Worm (Caenorhabditis elegans): ENCODE results near the gene dpl-1.

dpl-1 gene

ce11 chrII:9145961-9146360, 23.7 kb upstream of the dpl-1 start, which contains the start of gene W07A12.4:
Gene W07A12.4 (plus strand): TSS chrII:9146261.
- TF ChIP-seq ztf-1 (GFP tag; conservative IDR thresholded peaks at IDR 0.05) (no peak), alr-1 (tag; optimal IDR thresholded peaks at IDR 0.05) (no peak), aly-2 (tag; optimal IDR thresholded peaks at IDR 0.05) (no peak), mbf-1 (tag; optimal IDR thresholded peaks at IDR 0.05) (no peak), nhr-11 (tag; optimal IDR thresholded peaks at IDR 0.05) (no peak), ztf-4 (tag; optimal IDR thresholded peaks at IDR 0.05) (no peak), egl-27 (tag; optimal IDR thresholded peaks at IDR 0.05) (no peak), nhr-6 (tag; optimal IDR thresholded peaks at IDR 0.05) (no peak), ZK546.5 (tag; optimal IDR thresholded peaks at IDR 0.05) (no peak), zag-1 (tag; optimal IDR thresholded peaks at IDR 0.05) (no peak), gmeb-1 (tag; optimal IDR thresholded peaks at IDR 0.05) (no peak), ceh-16 (tag; optimal IDR thresholded peaks at IDR 0.05) (no peak), lin-13 (GFP tag; optimal IDR thresholded peaks at IDR 0.05) (no peak), crh-2 (tag; optimal IDR thresholded peaks at IDR 0.05) (no peak), elt-3 (tag; optimal IDR thresholded peaks at IDR 0.05) (no peak)

ce11 chrII:9148079-9148478, 21.6 kb upstream of the dpl-1 start:
- TF ChIP-seq peb-1 (tag; optimal IDR thresholded peaks at IDR 0.05) (no peak), nhr-25 (tag; optimal IDR thresholded peaks at IDR 0.05) (no peak), nhr-12 (tag; optimal IDR thresholded peaks at IDR 0.05) (no peak), R02D3.7 (tag; optimal IDR thresholded peaks at IDR 0.05) (no peak), aly-2 (tag; optimal IDR thresholded peaks at IDR 0.05) (no peak), elt-3 (tag; optimal IDR thresholded peaks at IDR 0.05) (no peak), nhr-23 (tag; optimal IDR thresholded peaks at IDR 0.05) (no peak), ZK546.5 (tag; optimal IDR thresholded peaks at IDR 0.05) (no peak), crh-2 (tag; optimal IDR thresholded peaks at IDR 0.05) (no peak), ztf-1 (GFP tag; conservative IDR thresholded peaks at IDR 0.05) (no peak)

DNA sequence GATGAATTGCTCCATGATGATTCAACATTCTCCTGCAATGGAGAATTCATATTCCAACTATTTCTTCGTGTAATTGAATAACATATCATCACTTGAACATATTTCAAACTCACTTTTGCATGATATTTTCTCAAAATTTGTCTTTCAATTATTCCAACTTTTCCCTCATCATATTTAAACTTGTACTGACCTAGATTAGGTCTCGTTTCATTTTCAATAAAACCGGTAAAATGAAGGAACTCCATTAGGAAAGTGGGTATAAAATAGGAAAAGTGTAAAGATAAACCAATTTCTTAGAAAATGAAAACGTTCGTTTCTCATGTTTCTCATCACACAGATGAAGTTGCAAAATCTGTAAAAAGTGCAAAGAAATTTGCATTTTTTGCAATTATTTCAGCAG, 17.5 kb upstream of the dpl-1 start, which contains the start of gene col-78:
Gene col-78 (plus strand): TSS at position 301 of the 400 bp plus-strand sequence.
- no peak for TF ChIP-seq nhr-25 (tag; optimal IDR thresholded peaks at IDR 0.05)
- TF ChIP-seq ztf-11 (tag; optimal IDR thresholded peaks at IDR 0.05) = no peak
- TF ChIP-seq sem-4 (tag; optimal IDR thresholded peaks at IDR 0.05) = no peak
- TF ChIP-seq unc-62 (GFP tag; optimal IDR thresholded peaks at IDR 0.05) = no peak
- TF ChIP-seq alr-1 (tag; optimal IDR thresholded peaks at IDR 0.05) = no peak
- TF ChIP-seq ztf-1 (GFP tag; conservative IDR thresholded peaks at IDR 0.05) = no peak
- no peak for TF ChIP-seq nhr-12 (tag; optimal IDR thresholded peaks at IDR 0.05)
- TF ChIP-seq elt-3 (tag; optimal IDR thresholded peaks at IDR 0.05) = no peak
- no peak for TF ChIP-seq sma-3 (GFP tag; optimal IDR thresholded peaks at IDR 0.05)
- no peak for TF ChIP-seq lin-11 (tag; optimal IDR thresholded peaks at IDR 0.05)
- no peak for TF ChIP-seq ztf-4 (tag; optimal IDR thresholded peaks at IDR 0.05)
- TF ChIP-seq lsy-2 (tag; optimal IDR thresholded peaks at IDR 0.05) = no peak
- TF ChIP-seq dmd-4 (tag; optimal IDR thresholded peaks at IDR 0.05) = no peak

DNA sequence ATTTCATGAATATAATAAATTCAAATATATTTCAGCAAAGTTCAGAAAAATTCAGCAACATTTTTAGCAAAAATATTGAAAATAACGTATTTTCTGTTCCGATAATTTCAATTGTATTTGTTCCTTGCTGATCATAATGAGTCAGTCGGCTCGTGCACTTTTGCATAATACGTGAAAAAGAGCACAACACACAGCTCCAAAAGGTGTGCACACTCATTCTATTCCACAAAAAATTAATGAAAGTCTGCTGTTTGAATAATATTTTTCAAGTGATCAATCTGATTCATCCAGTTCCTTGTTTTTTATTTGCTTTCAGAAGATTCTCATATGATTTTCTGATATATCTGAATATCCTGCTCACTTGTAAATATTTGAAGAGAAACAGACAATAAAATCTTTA, 15.4 kb upstream of the dpl-1 start:
- TF ChIP-seq nhr-237 (tag; optimal IDR thresholded peaks at IDR 0.05) (no peak), nhr-23 (tag; optimal IDR thresholded peaks at IDR 0.05) (no peak), sma-3 (GFP tag; optimal IDR thresholded peaks at IDR 0.05) (no peak), elt-3 (tag; optimal IDR thresholded peaks at IDR 0.05) (no peak), lin-13 (GFP tag; optimal IDR thresholded peaks at IDR 0.05) (no peak), unc-62 (GFP tag; optimal IDR thresholded peaks at IDR 0.05) (no peak), gmeb-1 (tag; optimal IDR thresholded peaks at IDR 0.05) (no peak), sma-9 (GFP tag; optimal IDR thresholded peaks at IDR 0.05) (no peak), sma-9 (tag; optimal IDR thresholded peaks at IDR 0.05) (no peak), blmp-1 (tag; optimal IDR thresholded peaks at IDR 0.05; ENCODE audit: insufficient read depth) (no peak), ceh-16 (tag; optimal IDR thresholded peaks at IDR 0.05) (no peak)

DNA sequence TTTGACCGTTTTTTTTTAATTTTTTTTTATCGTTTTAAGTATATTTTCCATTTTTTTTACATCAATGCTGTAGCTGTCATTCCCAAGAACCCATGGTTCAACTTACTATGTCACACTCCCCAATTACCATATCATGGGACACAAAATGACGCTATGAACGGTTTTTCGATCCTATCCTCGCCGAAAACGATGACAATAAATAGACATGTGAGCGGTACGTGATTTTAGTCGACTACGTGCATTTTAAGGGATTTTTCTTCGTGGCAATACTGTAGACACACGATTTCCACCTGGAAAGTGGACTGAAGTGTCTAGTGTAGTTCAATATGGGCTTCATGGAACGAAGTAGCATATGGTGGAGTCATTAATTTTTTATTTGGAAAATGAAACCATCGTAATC, 13.4 kb upstream of the dpl-1 start:
- TF ChIP-seq mab-5 (tag; optimal IDR thresholded peaks at IDR 0.05) (no peak), nhr-129 (tag; optimal IDR thresholded peaks at IDR 0.05) (peak; percentile 67), nhr-237 (tag; optimal IDR thresholded peaks at IDR 0.05) (no peak), nhr-25 (tag; optimal IDR thresholded peaks at IDR 0.05) (peak; percentile 45), sem-4 (tag; optimal IDR thresholded peaks at IDR 0.05) (no peak), nhr-21 (tag; optimal IDR thresholded peaks at IDR 0.05) (peak; percentile 0)
